Worm (Caenorhabditis elegans) whole organism, L4 larva: Measurements from ENCODE around the gene Y39B6A.5.

Experiments
- aha-1 ChIP-seq: fragments of 150-350 bp; peaks from one replicate; lab custom pipeline; 2014; ENCODE audit warnings: missing biosample characterization, missing genetic modification characterization
- ama-1 ChIP-seq: fragments of 150-350 bp; optimal IDR thresholded peaks from 2 replicates; lab custom pipeline; 2014; ENCODE audit warnings: inconsistent platforms, mixed read lengths
- daf-8 ChIP-seq: fragments of 200-800 bp; sonication (Bioruptor generic); IDR thresholded peaks from 2 replicates; pipeline ENCODE4 v1.3.6; 2022; ENCODE audit warnings: missing genetic modification characterization, missing compliant biosample characterization
- lim-7 ChIP-seq: fragments of 200-800 bp; sonication (Bioruptor generic); IDR thresholded peaks from 2 replicates; pipeline ENCODE4 v1.3.6; 2022; ENCODE audit warnings: missing genetic modification characterization, missing compliant biosample characterization
- mep-1 ChIP-seq: fragments of 150-350 bp; sonication (generic microtip); optimal IDR thresholded peaks from 3 replicates; lab custom pipeline; 2014; ENCODE audit warnings: missing biosample characterization, missing genetic modification characterization
- pqm-1 ChIP-seq: sonication (generic microtip); optimal IDR thresholded peaks from 2 replicates; lab custom pipeline; 2017; ENCODE audit warnings: missing biosample characterization, missing genetic modification characterization
- saeg-2 ChIP-seq: fragments of 200-800 bp; sonication (Bioruptor generic); IDR thresholded peaks from 2 replicates; pipeline ENCODE4 v1.3.6; 2022; ENCODE audit warnings: missing genetic modification reagents, missing genetic modification characterization, missing compliant biosample characterization
- snpc-4 ChIP-seq: fragments of 150-350 bp; optimal IDR thresholded peaks from 2 replicates; lab custom pipeline; 2014; ENCODE audit warnings: missing biosample characterization, missing genetic modification characterization

DNA sequence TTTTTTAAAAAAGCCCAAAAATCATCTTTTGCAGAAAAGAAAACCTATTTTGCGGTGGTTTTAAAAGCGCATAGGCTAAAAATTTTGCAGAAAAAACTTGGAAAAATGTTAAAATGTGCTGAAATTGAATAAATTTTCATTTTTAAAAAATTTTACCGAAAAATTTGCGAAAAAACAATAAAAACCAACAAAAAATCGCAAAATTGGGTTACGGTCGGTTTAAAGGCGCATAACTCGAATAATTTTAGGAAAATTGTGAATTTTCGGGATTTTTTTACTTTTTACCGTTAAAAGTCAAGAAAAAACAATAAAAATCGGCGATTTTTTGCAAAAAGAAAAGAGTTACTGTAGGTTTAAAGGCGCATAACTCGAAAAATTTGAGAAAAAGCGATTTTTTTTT lies 33.4 kb downstream of the Y39B6A.5 start:
- TF ChIP-seq lim-7 (GFP tag; lab: Robert Waterston, UW) (no peak), pqm-1 (tag; lab: Kevin White, UChicago) (no peak), mep-1 (tag; lab: Kevin White, UChicago) (no peak), snpc-4 (tag; lab: Kevin White, UChicago) (no peak), ama-1 (lab: Kevin White, UChicago) (no peak), saeg-2 (GFP tag; lab: Robert Waterston, UW) (no peak), aha-1 (tag; lab: Kevin White, UChicago) (no peak), daf-8 (no peak)
